Worm (Caenorhabditis elegans): ENCODE measurements around the gene T22F3.2.

ce11 chrV:3586014-3586689, at the start of gene T22F3.2, which contains the start of gene rpl-11.1:
- TF ChIP-seq ztf-23 (GFP tag; IDR thresholded peaks at IDR 0.05): no peak
- no peak for TF ChIP-seq flt-1 (GFP tag; IDR thresholded peaks at IDR 0.05)
- no peak for TF ChIP-seq ztf-29 (GFP tag; IDR thresholded peaks at IDR 0.05)
- TF ChIP-seq ref-1 (GFP tag; conservative IDR thresholded peaks at IDR 0.05): no peak
- TF ChIP-seq cog-1 (tag; optimal IDR thresholded peaks at IDR 0.05): no peak

All from whole organism, midembryonic.